Fruit fly (Drosophila melanogaster): ENCODE results near the gene Vha26.

Vha26 gene

DNA sequence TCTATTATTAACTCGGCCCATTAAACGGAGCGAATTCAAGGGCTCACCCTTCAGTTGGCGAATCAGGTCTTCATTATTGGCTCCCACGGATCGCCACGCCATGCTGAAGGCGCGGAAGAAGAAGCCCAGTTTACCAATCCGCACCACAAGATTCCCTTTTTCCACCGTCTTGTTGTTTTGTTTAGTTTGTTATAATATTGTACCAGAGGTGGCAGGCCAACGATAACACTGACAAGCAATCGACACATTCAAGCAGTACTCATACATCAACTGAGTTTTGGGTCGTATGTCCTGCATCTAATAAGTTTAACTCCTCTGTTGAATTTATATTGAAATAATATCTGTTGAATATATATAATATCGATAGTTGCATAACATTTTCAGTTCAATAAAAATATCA is 37.5 kb upstream of the Vha26 start, which contains the start of gene Pcmt (continued):
- TF ChIP-seq Opbp (GFP tag; IDR thresholded peaks at IDR 0.05; ENCODE audit: partially characterized antibody) (no peak; the same call in 2 of the 3 replicates), cg (GFP tag; optimal IDR thresholded peaks at IDR 0.05) (peak; percentile 55), dpn (GFP tag; optimal IDR thresholded peaks at IDR 0.05) (no peak), CG8089 (GFP tag; optimal IDR thresholded peaks at IDR 0.05) (no peak), CG6254 (GFP tag; optimal IDR thresholded peaks at IDR 0.05) (no peak), CG13424 (tag; optimal IDR thresholded peaks at IDR 0.05) (no peak), CG7556 (GFP tag; optimal IDR thresholded peaks at IDR 0.05) (no peak), hkb (optimal IDR thresholded peaks at IDR 0.05) (no peak), hkb (GFP tag; IDR thresholded peaks at IDR 0.05) (no peak), CG42726 (GFP tag; IDR thresholded peaks at IDR 0.05; ENCODE audit: partially characterized antibody) (no peak), Dll (GFP tag; IDR thresholded peaks at IDR 0.05; ENCODE audit: partially characterized antibody) (0 out of 4 replicates have a peak, but pooled peaks have one; percentile 51), unc-4 (GFP tag; IDR thresholded peaks at IDR 0.05; ENCODE audit: partially characterized antibody) (0 out of 2 replicates have a peak, but pooled peaks have one; percentile 32), CG8765 (GFP tag; IDR thresholded peaks at IDR 0.05) (no peak), Lpt (GFP tag; optimal IDR thresholded peaks at IDR 0.05) (no peak), hbn (GFP tag; IDR thresholded peaks at IDR 0.05; ENCODE audit: partially characterized antibody) (no peak; the same call in 1 of the 2 replicates), CG11560 (tag; IDR thresholded peaks at IDR 0.05) (no peak), CG15696 (tag; optimal IDR thresholded peaks at IDR 0.05) (no peak), Bgb (GFP tag; IDR thresholded peaks at IDR 0.05; ENCODE audit: partially characterized antibody) (no peak), CG2678 (tag; optimal IDR thresholded peaks at IDR 0.05) (no peak), CG6654 (GFP tag; optimal IDR thresholded peaks at IDR 0.05) (no peak), nerfin-1 (tag; optimal IDR thresholded peaks at IDR 0.05) (no peak), Pdp1 (GFP tag; optimal IDR thresholded peaks at IDR 0.05) (no peak), CG1603 (tag; optimal IDR thresholded peaks at IDR 0.05) (peak; percentile 50), gsb (GFP tag; IDR thresholded peaks at IDR 0.05) (no peak), Side (GFP tag; optimal IDR thresholded peaks at IDR 0.05) (no peak), fru (optimal IDR thresholded peaks at IDR 0.05) (no peak), lmd (GFP tag; IDR thresholded peaks at IDR 0.05) (no peak), CG17612 (GFP tag; IDR thresholded peaks at IDR 0.05) (no peak), CG1647 (GFP tag; optimal IDR thresholded peaks at IDR 0.05) (no peak), CG6813 (GFP tag; optimal IDR thresholded peaks at IDR 0.05) (no peak), vnd (GFP tag; IDR thresholded peaks at IDR 0.05; ENCODE audit: partially characterized antibody) (0 out of 3 replicates have a peak, but pooled peaks have one; percentile 29), sob (GFP tag; IDR thresholded peaks at IDR 0.05) (no peak), CG2199 (GFP tag; IDR thresholded peaks at IDR 0.05) (0 out of 3 replicates have a peak, but pooled peaks have one; percentile 22), D19A (tag; optimal IDR thresholded peaks at IDR 0.05) (peak; percentile 6), Kr (GFP tag; optimal IDR thresholded peaks at IDR 0.05) (no peak), Fer3 (tag; optimal IDR thresholded peaks at IDR 0.05) (no peak), CG17829 (tag; optimal IDR thresholded peaks at IDR 0.05) (no peak), CHES-1-like (GFP tag; optimal IDR thresholded peaks at IDR 0.05) (no peak), HLH54F (GFP tag; optimal IDR thresholded peaks at IDR 0.05) (no peak), bsh (GFP tag; optimal IDR thresholded peaks at IDR 0.05) (no peak), pb (GFP tag; optimal IDR thresholded peaks at IDR 0.05) (no peak), tx (GFP tag; optimal IDR thresholded peaks at IDR 0.05) (no peak), CG6791 (GFP tag; IDR thresholded peaks at IDR 0.05; ENCODE audit: partially characterized antibody) (0 out of 3 replicates have a peak, but pooled peaks have one; percentile 41), Dad (GFP tag; optimal IDR thresholded peaks at IDR 0.05) (no peak), amos (GFP tag; IDR thresholded peaks at IDR 0.05; ENCODE audit: partially characterized antibody) (peak; percentile 37), CG16813 (GFP tag; IDR thresholded peaks at IDR 0.05; ENCODE audit: partially characterized antibody) (peak; percentile 48; the same call in 1 of the 3 replicates), sens (GFP tag) (no peak), Ets97D (GFP tag; optimal IDR thresholded peaks at IDR 0.05) (no peak), crp (GFP tag; optimal IDR thresholded peaks at IDR 0.05) (no peak), row (GFP tag; IDR thresholded peaks at IDR 0.05) (peak; percentile 25; the same call in 2 of the 3 replicates)

All from whole organism, embryonic.